Fruit fly (Drosophila melanogaster) whole organism, embryonic: ENCODE data around the gene Reg-2.

ENCODE experiments used
- Bgb ChIP-seq: fragments of 200-800 bp; sonication (Bioruptor generic); IDR thresholded peaks from 2 replicates; pipeline ENCODE4 v1.3.6; 2022; ENCODE audit warnings: missing biosample characterization, missing genetic modification characterization; ENCODE audit not compliant: partially characterized antibody
- Blimp-1 ChIP-seq: fragments of 200-800 bp; sonication (Bioruptor generic); optimal IDR thresholded peaks from 3 replicates; lab custom pipeline; 2018; ENCODE audit warnings: missing biosample characterization, missing genetic modification characterization, mild to moderate bottlenecking, moderate library complexity, missing genetic modification reagents
- CG10147 ChIP-seq: fragments of 200-800 bp; sonication (Bioruptor generic); optimal IDR thresholded peaks from 2 replicates; lab custom pipeline; 2019; ENCODE audit warnings: missing biosample characterization, mild to moderate bottlenecking, missing genetic modification characterization, moderate library complexity
- CG10321 ChIP-seq: fragments of 200-800 bp; sonication (Bioruptor generic); IDR thresholded peaks from 2 replicates; pipeline ENCODE4 v1.3.6; 2022; ENCODE audit warnings: missing biosample characterization, missing genetic modification characterization
- CG12104 ChIP-seq: fragments of 200-800 bp; sonication (Bioruptor generic); optimal IDR thresholded peaks from 3 replicates; lab custom pipeline; 2016; ENCODE audit warnings: missing biosample characterization, missing genetic modification characterization
- CG12155 ChIP-seq: fragments of 200-800 bp; sonication (Bioruptor generic); optimal IDR thresholded peaks from 3 replicates; lab custom pipeline; 2016; ENCODE audit warnings: missing biosample characterization, missing genetic modification characterization
- CG12219 ChIP-seq: fragments of 200-800 bp; sonication (Bioruptor generic); optimal IDR thresholded peaks from 3 replicates; lab custom pipeline; 2018; ENCODE audit warnings: missing biosample characterization, mild to moderate bottlenecking, missing genetic modification characterization
- CG14710 ChIP-seq: fragments of 200-800 bp; sonication (Bioruptor generic); optimal IDR thresholded peaks from 3 replicates; lab custom pipeline; 2019; ENCODE audit warnings: missing biosample characterization, mild to moderate bottlenecking, missing genetic modification characterization, moderate library complexity
- CG15011 ChIP-seq: fragments of 200-800 bp; sonication (Bioruptor generic); optimal IDR thresholded peaks from 3 replicates; lab custom pipeline; 2018; ENCODE audit warnings: missing biosample characterization, mild to moderate bottlenecking, missing genetic modification characterization
- CG1602 ChIP-seq: fragments of 200-800 bp; sonication (Bioruptor generic); optimal IDR thresholded peaks from 3 replicates; lab custom pipeline; 2016; ENCODE audit warnings: missing biosample characterization, missing genetic modification characterization
- CG2129 ChIP-seq: fragments of 200-800 bp; sonication (Bioruptor generic); IDR thresholded peaks from 2 replicates; pipeline ENCODE4 v1.3.6; 2022; ENCODE audit warnings: missing biosample characterization, missing genetic modification characterization; ENCODE audit not compliant: partially characterized antibody
- CG32532 ChIP-seq: fragments of 200-800 bp; sonication (Bioruptor generic); IDR thresholded peaks from 2 replicates; pipeline ENCODE4 v1.3.6; 2022; ENCODE audit warnings: missing biosample characterization, missing genetic modification characterization
- CG34224 ChIP-seq: fragments of 200-800 bp; sonication (Bioruptor generic); IDR thresholded peaks from 3 replicates; pipeline ENCODE4 v1.3.6; 2022; ENCODE audit warnings: missing biosample characterization, missing genetic modification characterization; ENCODE audit not compliant: partially characterized antibody
- CG3995 ChIP-seq: fragments of 200-800 bp; sonication (Bioruptor generic); optimal IDR thresholded peaks from 3 replicates; lab custom pipeline; 2016; ENCODE audit warnings: missing biosample characterization, missing genetic modification characterization
- CG43689 ChIP-seq: fragments of 200-800 bp; sonication (Bioruptor generic); IDR thresholded peaks from 2 replicates; pipeline ENCODE4 v1.3.6; 2022; ENCODE audit warnings: missing biosample characterization, missing genetic modification characterization
- CG5245 ChIP-seq: fragments of 200-800 bp; sonication (Bioruptor generic); optimal IDR thresholded peaks from 3 replicates; lab custom pipeline; 2016; ENCODE audit warnings: missing biosample characterization, missing genetic modification characterization
- CG6654 ChIP-seq: fragments of 200-800 bp; sonication (Bioruptor generic); optimal IDR thresholded peaks from 2 replicates; lab custom pipeline; 2017; ENCODE audit warnings: missing biosample characterization, mild to moderate bottlenecking, missing genetic modification characterization
- CG8281 ChIP-seq: fragments of 200-800 bp; sonication (Bioruptor generic); optimal IDR thresholded peaks from 2 replicates; lab custom pipeline; 2018; ENCODE audit warnings: missing biosample characterization, mild to moderate bottlenecking, missing genetic modification characterization, moderate library complexity
- Camta ChIP-seq: fragments of 200-800 bp; sonication (Bioruptor generic); optimal IDR thresholded peaks from 2 replicates; lab custom pipeline; 2016; ENCODE audit warnings: missing biosample characterization, missing genetic modification characterization
- CrebB ChIP-seq: fragments of 200-800 bp; sonication (Bioruptor generic); optimal IDR thresholded peaks from 3 replicates; lab custom pipeline; 2018; ENCODE audit warnings: missing biosample characterization, mild to moderate bottlenecking, missing genetic modification characterization
- D ChIP-seq, 2 experiments: fragments of 200-800 bp in 1 of 2; fragments of >200 bp in 1 of 2; sonication (Bioruptor generic) in 1 of 2; optimal IDR thresholded peaks; 2 replicates in 1 of 2; 3 replicates in 1 of 2; lab custom pipeline; 2017; ENCODE audit warnings: mild to moderate bottlenecking in 1 of 2, missing biosample characterization in 1 of 2, missing genetic modification characterization in 1 of 2, missing genetic modification reagents in 1 of 2
- Dip3 ChIP-seq: fragments of 200-800 bp; sonication (Bioruptor generic); optimal IDR thresholded peaks from 3 replicates; lab custom pipeline; 2016; ENCODE audit warnings: missing biosample characterization, missing genetic modification characterization
- Dp ChIP-seq: fragments of 200-800 bp; sonication (Bioruptor generic); optimal IDR thresholded peaks from 2 replicates; lab custom pipeline; 2018; ENCODE audit warnings: missing biosample characterization, mild to moderate bottlenecking, missing genetic modification characterization, moderate library complexity
- Dref ChIP-seq: fragments of 200-800 bp; sonication (Bioruptor generic); IDR thresholded peaks from 2 replicates; pipeline ENCODE4 v1.3.6; 2022; ENCODE audit warnings: missing biosample characterization, missing genetic modification characterization
- Hmx ChIP-seq: fragments of 200-800 bp; sonication (Bioruptor generic); optimal IDR thresholded peaks from 2 replicates; lab custom pipeline; 2016; ENCODE audit warnings: missing biosample characterization, missing genetic modification characterization
- Neu2 ChIP-seq: fragments of 200-800 bp; sonication (Bioruptor generic); optimal IDR thresholded peaks from 3 replicates; lab custom pipeline; 2016; ENCODE audit warnings: missing biosample characterization, missing genetic modification characterization, borderline replicate concordance
- Oaz ChIP-seq: fragments of 200-800 bp; sonication (Bioruptor generic); IDR thresholded peaks from 2 replicates; pipeline ENCODE4 v1.3.6; 2022; ENCODE audit warnings: missing biosample characterization, missing genetic modification characterization
- PHDP ChIP-seq: fragments of 200-800 bp; sonication (Bioruptor generic); optimal IDR thresholded peaks from 3 replicates; lab custom pipeline; 2018; ENCODE audit warnings: missing biosample characterization, mild to moderate bottlenecking, missing genetic modification characterization, moderate library complexity
- Rfx ChIP-seq: fragments of 200-800 bp; sonication (Bioruptor generic); IDR thresholded peaks from 2 replicates; pipeline ENCODE4 v1.3.6; 2022; ENCODE audit warnings: missing biosample characterization, missing genetic modification characterization
- amos ChIP-seq: fragments of 200-800 bp; sonication (Bioruptor generic); IDR thresholded peaks from 2 replicates; pipeline ENCODE4 v1.3.6; 2022; ENCODE audit warnings: missing biosample characterization, missing genetic modification characterization; ENCODE audit not compliant: partially characterized antibody
- bbx ChIP-seq: fragments of 200-800 bp; sonication (Bioruptor generic); IDR thresholded peaks from 2 replicates; pipeline ENCODE4 v1.3.6; 2022; ENCODE audit warnings: missing biosample characterization, missing genetic modification characterization; ENCODE audit not compliant: partially characterized antibody
- br ChIP-seq: fragments of >200 bp; optimal IDR thresholded peaks from 2 replicates; lab custom pipeline; 2017
- da ChIP-seq: fragments of 200-800 bp; sonication (Bioruptor generic); optimal IDR thresholded peaks from 2 replicates; lab custom pipeline; 2016; ENCODE audit warnings: missing biosample characterization, missing genetic modification characterization
- dmrt99B ChIP-seq: fragments of 200-800 bp; sonication (Bioruptor generic); optimal IDR thresholded peaks from 2 replicates; lab custom pipeline; 2018; ENCODE audit warnings: missing biosample characterization, mild to moderate bottlenecking, missing genetic modification characterization, moderate library complexity
- exex ChIP-seq: fragments of 200-800 bp; sonication (Bioruptor generic); optimal IDR thresholded peaks from 4 replicates; lab custom pipeline; 2018; ENCODE audit warnings: missing biosample characterization, mild to moderate bottlenecking, missing genetic modification characterization, moderate library complexity
- fd102C ChIP-seq: fragments of 200-800 bp; sonication (Bioruptor generic); optimal IDR thresholded peaks from 2 replicates; lab custom pipeline; 2018; ENCODE audit warnings: missing biosample characterization, mild to moderate bottlenecking, missing genetic modification characterization, moderate library complexity
- gsb ChIP-seq: fragments of 200-800 bp; sonication (Bioruptor generic); IDR thresholded peaks from 2 replicates; pipeline ENCODE4 v1.3.6; 2022; ENCODE audit warnings: missing biosample characterization, missing genetic modification characterization
- h ChIP-seq: fragments of >200 bp; optimal IDR thresholded peaks from 2 replicates; lab custom pipeline; 2017
- hbn ChIP-seq: fragments of 200-800 bp; sonication (Bioruptor generic); IDR thresholded peaks from 2 replicates; pipeline ENCODE4 v1.3.6; 2022; ENCODE audit warnings: missing biosample characterization, missing genetic modification characterization; ENCODE audit not compliant: partially characterized antibody
- rib ChIP-seq: fragments of 200-800 bp; sonication (Bioruptor generic); IDR thresholded peaks from 2 replicates; pipeline ENCODE4 v1.3.6; 2022; ENCODE audit warnings: missing biosample characterization, missing genetic modification characterization
- schlank ChIP-seq: fragments of 200-800 bp; sonication (Bioruptor generic); optimal IDR thresholded peaks from 2 replicates; lab custom pipeline; 2018; ENCODE audit warnings: missing biosample characterization, mild to moderate bottlenecking, missing genetic modification characterization
- seq ChIP-seq: fragments of 200-800 bp; sonication (Bioruptor generic); IDR thresholded peaks from 2 replicates; pipeline ENCODE4 v1.3.6; 2022; ENCODE audit warnings: missing biosample characterization, missing genetic modification characterization
- sima ChIP-seq: fragments of 200-800 bp; sonication (Bioruptor generic); optimal IDR thresholded peaks from 2 replicates; lab custom pipeline; 2016; ENCODE audit warnings: missing biosample characterization, missing genetic modification characterization
- ssp ChIP-seq: fragments of 200-800 bp; sonication (Bioruptor generic); IDR thresholded peaks from 2 replicates; pipeline ENCODE4 v1.3.6; 2022; ENCODE audit warnings: missing biosample characterization, missing genetic modification characterization
- tap ChIP-seq: fragments of 200-800 bp; optimal IDR thresholded peaks from 3 replicates; lab custom pipeline; 2019; ENCODE audit warnings: missing biosample characterization, mild to moderate bottlenecking, missing genetic modification characterization, moderate library complexity
- z ChIP-seq: fragments of 200-800 bp; sonication (Bioruptor generic); IDR thresholded peaks from 3 replicates; pipeline ENCODE4 v1.3.6; 2022; ENCODE audit warnings: missing biosample characterization, missing genetic modification characterization
- zfh1 ChIP-seq: fragments of 200-800 bp; sonication (Bioruptor generic); IDR thresholded peaks from 3 replicates; pipeline ENCODE4 v1.3.6; 2022; ENCODE audit warnings: missing biosample characterization, missing genetic modification characterization

Gene Reg-2

DNA sequence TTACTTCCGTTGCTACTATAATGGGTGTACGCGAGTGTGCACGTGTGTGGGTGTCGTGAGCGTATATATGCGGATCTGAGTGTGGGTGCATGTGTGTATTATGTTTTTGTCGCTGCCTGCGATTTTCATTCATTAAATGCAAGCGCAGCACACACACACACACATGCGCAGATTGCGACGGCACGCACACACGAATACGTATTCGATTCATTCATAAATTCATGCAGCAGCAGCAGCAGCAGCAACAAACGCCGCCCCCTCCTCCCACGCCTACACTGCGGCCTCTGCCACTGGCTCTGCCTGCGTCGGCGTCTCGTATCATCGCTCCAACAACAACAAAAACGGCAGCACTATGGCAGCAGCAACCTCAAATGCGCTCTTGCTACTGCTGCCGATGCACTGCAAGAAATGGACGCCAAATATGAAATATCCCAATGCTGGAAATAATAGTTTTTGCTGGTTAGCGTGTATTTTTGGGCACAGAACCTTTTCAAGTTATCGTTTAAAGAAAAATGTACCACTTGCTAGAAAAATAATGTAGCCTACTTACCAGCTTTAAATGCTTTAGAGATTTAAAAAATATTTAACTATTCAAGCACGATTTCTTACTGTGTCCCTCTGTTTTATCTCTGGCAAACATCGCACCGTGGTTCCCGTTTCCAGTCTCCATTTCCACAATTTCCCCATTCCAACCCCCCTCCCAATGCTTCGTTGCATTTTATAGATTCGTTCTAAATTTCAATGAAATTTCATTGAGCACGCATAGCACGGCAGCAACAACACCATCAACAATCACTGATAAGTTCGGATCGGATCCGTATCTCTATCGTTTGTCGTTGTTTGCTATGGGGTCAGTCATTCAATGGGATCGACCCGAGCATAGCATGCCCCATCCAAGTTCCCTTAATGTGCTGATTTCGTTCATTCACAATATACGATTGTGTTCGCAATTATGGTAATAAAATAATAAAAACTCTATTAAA lies 27.2 kb upstream of the Reg-2 start (continued):
- TF ChIP-seq exex (tag; lab: Kevin White, UChicago) (peak; percentile 85), CG12104 (GFP tag; lab: Kevin White, UChicago) (peak; percentile 61), da (peak; percentile 26), Oaz (GFP tag; lab: Robert Waterston, UW) (peak; percentile 5; the same call in 1 of the 2 replicates), Blimp-1 (peak; percentile 91), zfh1 (GFP tag; lab: Robert Waterston, UW) (peak; percentile 93), Rfx (peak; percentile 62), Neu2 (GFP tag; lab: Kevin White, UChicago) (no peak), fd102C (peak; percentile 26), CG12219 (GFP tag; lab: Kevin White, UChicago) (peak; percentile 76), z (GFP tag; lab: Robert Waterston, UW) (0 out of 3 replicates have a peak, but pooled peaks have one; percentile 50), br (lab: Kevin White, UChicago) (no peak), gsb (no peak), hbn (GFP tag; lab: Robert Waterston, UW) (no peak), CG34224 (GFP tag; lab: Robert Waterston, UW) (no peak), Bgb (GFP tag; lab: Robert Waterston, UW) (0 out of 2 replicates have a peak, but pooled peaks have one; percentile 8), Dp (no peak), CG15011 (GFP tag; lab: Kevin White, UChicago) (peak; percentile 55), bbx (GFP tag; lab: Robert Waterston, UW) (no peak), sima (GFP tag; lab: Kevin White, UChicago) (peak; percentile 13), CG5245 (GFP tag; lab: Kevin White, UChicago) (peak; percentile 70), ssp (GFP tag; lab: Robert Waterston, UW) (peak; percentile 76), tap (tag; lab: Kevin White, UChicago) (peak; percentile 51), Dip3 (GFP tag; lab: Kevin White, UChicago) (peak; percentile 14), CG2129 (GFP tag; lab: Robert Waterston, UW) (no peak), Dref (GFP tag; lab: Robert Waterston, UW) (no peak), CG14710 (tag; lab: Kevin White, UChicago) (peak; percentile 86), rib (GFP tag; lab: Robert Waterston, UW) (no peak), CG8281 (peak; percentile 60), CG3995 (GFP tag; lab: Kevin White, UChicago) (no peak), CG32532 (GFP tag; lab: Robert Waterston, UW) (peak; percentile 48; the same call in 1 of the 2 replicates), Hmx (no peak), amos (no peak), seq (peak; percentile 50), CG10321 (0 out of 2 replicates have a peak, but pooled peaks have one; percentile 43), D (optimal IDR thresholded peaks at IDR 0.05; lab: Kevin White, UChicago) (no peak), D (GFP tag; optimal IDR thresholded peaks at IDR 0.05; lab: Kevin White, UChicago) (peak; percentile 94), PHDP (tag; lab: Kevin White, UChicago) (peak; percentile 86), CG10147 (peak; percentile 49), CG43689 (GFP tag; lab: Robert Waterston, UW) (no peak; the same call in 1 of the 2 replicates), h (no peak), schlank (tag; lab: Kevin White, UChicago) (peak; percentile 13), Camta (GFP tag; lab: Kevin White, UChicago) (peak; percentile 74), dmrt99B (peak; percentile 84), CG6654 (GFP tag; lab: Kevin White, UChicago) (peak; percentile 76), CG12155 (peak; percentile 52), CG1602 (peak; percentile 87), CrebB (tag; lab: Kevin White, UChicago) (no peak)
